Fruit fly (Drosophila melanogaster): ENCODE results near the gene mura.
A peak's percentile ranks its signal among the peaks of the same experiment; 100 is the strongest.

Gene mura

dm6 chr3R:9572929-9573811 is 21.6 kb upstream of the mura start (continued):
- TF ChIP-seq Dip3 (GFP tag; optimal IDR thresholded peaks at IDR 0.05) (no peak), ham (GFP tag; IDR thresholded peaks at IDR 0.05) (no peak), sqz (GFP tag; optimal IDR thresholded peaks at IDR 0.05) (no peak), ERR (GFP tag; optimal IDR thresholded peaks at IDR 0.05) (no peak), CG2129 (GFP tag; IDR thresholded peaks at IDR 0.05; ENCODE audit: partially characterized antibody) (no peak), CG9609 (GFP tag; optimal IDR thresholded peaks at IDR 0.05) (no peak), CHES-1-like (GFP tag; optimal IDR thresholded peaks at IDR 0.05) (no peak), CG10366 (GFP tag; IDR thresholded peaks at IDR 0.05) (no peak), Sry-δ (GFP tag; optimal IDR thresholded peaks at IDR 0.05) (no peak), HLHmδ (GFP tag; optimal IDR thresholded peaks at IDR 0.05) (no peak), CG12744 (GFP tag; optimal IDR thresholded peaks at IDR 0.05) (no peak), caup (GFP tag; optimal IDR thresholded peaks at IDR 0.05; ENCODE audit: severe bottlenecking) (no peak), corto (GFP tag; optimal IDR thresholded peaks at IDR 0.05) (no peak), amos (GFP tag; IDR thresholded peaks at IDR 0.05; ENCODE audit: partially characterized antibody) (peak; percentile 28; the same call in 1 of the 2 replicates), CG8478 (optimal IDR thresholded peaks at IDR 0.05) (no peak), ken (GFP tag; IDR thresholded peaks at IDR 0.05) (no peak), eyg (GFP tag; optimal IDR thresholded peaks at IDR 0.05) (no peak), cg (GFP tag; optimal IDR thresholded peaks at IDR 0.05) (no peak), Ssrp (tag; optimal IDR thresholded peaks at IDR 0.05) (no peak), chm (GFP tag; IDR thresholded peaks at IDR 0.05) (no peak), insv (GFP tag; optimal IDR thresholded peaks at IDR 0.05) (no peak), CG30403 (GFP tag; optimal IDR thresholded peaks at IDR 0.05) (no peak), CG4360 (GFP tag; IDR thresholded peaks at IDR 0.05) (peak; percentile 79), CG10147 (GFP tag; optimal IDR thresholded peaks at IDR 0.05) (no peak), bowl (GFP tag; IDR thresholded peaks at IDR 0.05) (peak; percentile 45; the same call in 1 of the 2 replicates), CG13424 (tag; optimal IDR thresholded peaks at IDR 0.05) (no peak), wdn (GFP tag; IDR thresholded peaks at IDR 0.05) (no peak), HLH4C (GFP tag; IDR thresholded peaks at IDR 0.05; ENCODE audit: partially characterized antibody) (0 out of 3 replicates have a peak, but pooled peaks have one; percentile 20), CG31388 (GFP tag; optimal IDR thresholded peaks at IDR 0.05) (no peak), CG11085 (GFP tag; IDR thresholded peaks at IDR 0.05) (0 out of 2 replicates have a peak, but pooled peaks have one; percentile 15), CG14860 (GFP tag; IDR thresholded peaks at IDR 0.05; ENCODE audit: partially characterized antibody) (no peak), CG11247 (GFP tag; IDR thresholded peaks at IDR 0.05) (no peak), Adf1 (GFP tag; IDR thresholded peaks at IDR 0.05) (no peak; the same call in 1 of the 2 replicates), Mrtf (GFP tag; IDR thresholded peaks at IDR 0.05) (no peak), bsh (GFP tag; optimal IDR thresholded peaks at IDR 0.05) (no peak), btn (GFP tag; optimal IDR thresholded peaks at IDR 0.05) (no peak), ac (GFP tag; optimal IDR thresholded peaks at IDR 0.05) (no peak), BtbVII (GFP tag; optimal IDR thresholded peaks at IDR 0.05) (no peak), kni (GFP tag; optimal IDR thresholded peaks at IDR 0.05) (no peak), abd-A (tag; optimal IDR thresholded peaks at IDR 0.05) (no peak), CG42726 (GFP tag; IDR thresholded peaks at IDR 0.05; ENCODE audit: partially characterized antibody) (no peak), en (GFP tag; optimal IDR thresholded peaks at IDR 0.05) (no peak), dmrt99B (tag; optimal IDR thresholded peaks at IDR 0.05) (no peak), Hr78 (GFP tag; optimal IDR thresholded peaks at IDR 0.05) (no peak), CG6175 (GFP tag; IDR thresholded peaks at IDR 0.05) (no peak), Bdp1 (GFP tag; optimal IDR thresholded peaks at IDR 0.05) (no peak), tup (GFP tag; optimal IDR thresholded peaks at IDR 0.05) (no peak), Eip74EF (GFP tag; optimal IDR thresholded peaks at IDR 0.05) (no peak)
